Worm (Caenorhabditis elegans): ENCODE results near the gene flp-7.

DNA sequence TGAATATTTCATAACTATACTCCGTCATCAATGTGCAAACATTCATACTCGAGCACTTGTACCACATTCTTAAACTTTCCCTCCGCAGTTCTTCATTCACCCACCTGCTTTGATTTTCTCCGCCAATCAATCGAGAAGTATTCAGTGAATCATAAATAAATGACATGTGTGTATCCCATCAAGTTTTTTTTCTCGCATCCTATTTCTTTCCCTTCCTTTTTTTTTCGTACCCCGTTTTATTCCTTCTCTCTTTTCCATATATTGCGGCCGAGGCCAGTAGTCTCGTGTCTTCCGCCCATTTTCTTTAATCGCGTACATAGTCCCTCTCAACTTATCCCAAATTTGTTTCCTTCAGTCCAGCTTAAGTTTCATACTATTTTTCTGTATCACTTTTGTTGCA, 37.0 kb upstream of the flp-7 start, which contains the start of gene atat-2:
- TF ChIP-seq ceh-82 (tag; optimal IDR thresholded peaks at IDR 0.05), result no peak
- no peak for TF ChIP-seq skn-1 (tag; optimal IDR thresholded peaks at IDR 0.05)
- no peak for TF ChIP-seq sea-2 (GFP tag; optimal IDR thresholded peaks at IDR 0.05)
- no peak for TF ChIP-seq unc-39 (tag; optimal IDR thresholded peaks at IDR 0.05)
- no peak for TF ChIP-seq pha-4 (tag; optimal IDR thresholded peaks at IDR 0.05)
- TF ChIP-seq nhr-23 (tag; optimal IDR thresholded peaks at IDR 0.05), result peak; percentile 51
- no peak for TF ChIP-seq unc-62 (GFP tag; optimal IDR thresholded peaks at IDR 0.05)
- no peak for TF ChIP-seq nfya-1 (tag; optimal IDR thresholded peaks at IDR 0.05; ENCODE audit: insufficient read depth)
- no peak for TF ChIP-seq nhr-11 (tag; optimal IDR thresholded peaks at IDR 0.05)

Data from whole organism, L3 larva.